ENCODE assay signal across 3 worm cellular contexts in genomic region chrII:8959081-8959480, ce11.
TF ChIP-seq lines count a peak whose summit lies in the region.

No protein-coding gene starts in this region.

TF ChIP-seq in whole organism, L1 larva, 84 proteins besides CTCF, POLR2A, EP300 and RAD21 (continued from another document and continues in another):
- TF ChIP-seq snu-23 (GFP tag; optimal IDR thresholded peaks at IDR 0.05; lab: Kevin White, UChicago) (peak; percentile 55), unc-62 (GFP tag; optimal IDR thresholded peaks at IDR 0.05; lab: Kevin White, UChicago) (no peak), grh-1 (GFP tag; IDR thresholded peaks at IDR 0.05; lab: Robert Waterston, UW) (no peak), pag-3 (tag; optimal IDR thresholded peaks at IDR 0.05; lab: Kevin White, UChicago; ENCODE audit: borderline replicate concordance, insufficient read depth) (no peak), egl-13 (tag; optimal IDR thresholded peaks at IDR 0.05; lab: Kevin White, UChicago) (no peak), vab-15 (tag; optimal IDR thresholded peaks at IDR 0.05; lab: Kevin White, UChicago) (no peak), lin-13 (GFP tag; optimal IDR thresholded peaks at IDR 0.05; lab: Kevin White, UChicago) (peak; percentile 15), nhr-90 (tag; optimal IDR thresholded peaks at IDR 0.05; lab: Kevin White, UChicago; ENCODE audit: poor library complexity) (no peak), lin-39 (tag; optimal IDR thresholded peaks at IDR 0.05; lab: Kevin White, UChicago) (no peak), hlh-4 (tag; optimal IDR thresholded peaks at IDR 0.05; lab: Kevin White, UChicago) (no peak), ztf-11 (tag; optimal IDR thresholded peaks at IDR 0.05; lab: Kevin White, UChicago) (no peak), nhr-12 (tag; optimal IDR thresholded peaks at IDR 0.05; lab: Kevin White, UChicago) (no peak), zip-4 (GFP tag; optimal IDR thresholded peaks at IDR 0.05; lab: Kevin White, UChicago) (no peak), ceh-63 (GFP tag; optimal IDR thresholded peaks at IDR 0.05; lab: Kevin White, UChicago) (no peak), unc-130 (tag; optimal IDR thresholded peaks at IDR 0.05; lab: Kevin White, UChicago) (peak; percentile 92), nhr-71 (tag; optimal IDR thresholded peaks at IDR 0.05; lab: Kevin White, UChicago) (peak; percentile 89), skn-1 (tag; optimal IDR thresholded peaks at IDR 0.05; lab: Kevin White, UChicago) (no peak), nhr-28 (tag; optimal IDR thresholded peaks at IDR 0.05; lab: Kevin White, UChicago) (no peak), pqm-1 (tag; optimal IDR thresholded peaks at IDR 0.05; lab: Kevin White, UChicago) (no peak), xbp-1 (tag; optimal IDR thresholded peaks at IDR 0.05; lab: Kevin White, UChicago) (no peak), dpl-1 (GFP tag; optimal IDR thresholded peaks at IDR 0.05; lab: Kevin White, UChicago) (peak in 1 of 3 experiments; percentile 14), sox-4 (tag; optimal IDR thresholded peaks at IDR 0.05; lab: Kevin White, UChicago) (no peak), F16B12.6 (tag; optimal IDR thresholded peaks at IDR 0.05; lab: Kevin White, UChicago) (no peak), nhr-20 (tag; optimal IDR thresholded peaks at IDR 0.05; lab: Kevin White, UChicago) (peak; percentile 53), jun-1 (tag; optimal IDR thresholded peaks at IDR 0.05; lab: Kevin White, UChicago) (no peak), unc-30 (tag; optimal IDR thresholded peaks at IDR 0.05; lab: Kevin White, UChicago) (no peak), mab-9 (GFP tag; IDR thresholded peaks at IDR 0.05; lab: Robert Waterston, UW) (no peak), rnt-1 (tag; optimal IDR thresholded peaks at IDR 0.05; lab: Kevin White, UChicago) (peak; percentile 74), lin-15B (tag; optimal IDR thresholded peaks at IDR 0.05; lab: Kevin White, UChicago) (no peak), tbx-2 (tag; optimal IDR thresholded peaks at IDR 0.05; lab: Kevin White, UChicago) (peak; percentile 35), efl-1 (optimal IDR thresholded peaks at IDR 0.05; lab: Kevin White, UChicago) (peak in 1 of 2 experiments; percentile 32), efl-1 (GFP tag; optimal IDR thresholded peaks at IDR 0.05 in 1 of 2; lab: Kevin White, UChicago) (no peak), mdl-1 (tag; optimal IDR thresholded peaks at IDR 0.05; lab: Kevin White, UChicago) (peak in 1 of 2 experiments; percentile 63), ets-5 (GFP tag; IDR thresholded peaks at IDR 0.05; lab: Robert Waterston, UW) (no peak), unc-98 (GFP tag; IDR thresholded peaks at IDR 0.05; lab: Robert Waterston, UW) (0 out of 2 replicates have a peak, but pooled peaks have one; percentile 3), C34B4.2 (tag; optimal IDR thresholded peaks at IDR 0.05; lab: Kevin White, UChicago) (no peak), tlp-1 (tag; optimal IDR thresholded peaks at IDR 0.05; lab: Kevin White, UChicago) (no peak), irx-1 (tag; optimal IDR thresholded peaks at IDR 0.05; lab: Kevin White, UChicago) (no peak), ceh-8 (GFP tag; optimal IDR thresholded peaks at IDR 0.05; lab: Kevin White, UChicago) (no peak), dsc-1 (tag; optimal IDR thresholded peaks at IDR 0.05; lab: Kevin White, UChicago) (no peak), ceh-90 (tag; optimal IDR thresholded peaks at IDR 0.05; lab: Kevin White, UChicago) (no peak), zag-1 (tag; optimal IDR thresholded peaks at IDR 0.05; lab: Kevin White, UChicago) (no peak), elt-2 (tag; optimal IDR thresholded peaks at IDR 0.05; lab: Kevin White, UChicago) (no peak), lin-14 (GFP tag; optimal IDR thresholded peaks at IDR 0.05; lab: Kevin White, UChicago) (peak; percentile 77), sup-37 (GFP tag; optimal IDR thresholded peaks at IDR 0.05; lab: Kevin White, UChicago) (no peak)

TF ChIP-seq in whole organism, L2 larva, 48 proteins besides CTCF, POLR2A, EP300 and RAD21 (continued from another document):
- TF ChIP-seq nhr-23 (tag; optimal IDR thresholded peaks at IDR 0.05; lab: Kevin White, UChicago), result no peak
- no peak for TF ChIP-seq nhr-25 (tag; optimal IDR thresholded peaks at IDR 0.05; lab: Kevin White, UChicago)
- TF ChIP-seq nhr-6 (tag; optimal IDR thresholded peaks at IDR 0.05; lab: Kevin White, UChicago), result no peak
- no peak for TF ChIP-seq nhr-10 (tag; optimal IDR thresholded peaks at IDR 0.05; lab: Kevin White, UChicago)
- TF ChIP-seq mbf-1 (tag; optimal IDR thresholded peaks at IDR 0.05; lab: Kevin White, UChicago), result no peak
- TF ChIP-seq nhr-21 (tag; optimal IDR thresholded peaks at IDR 0.05; lab: Kevin White, UChicago), result no peak
- peak; percentile 61 for TF ChIP-seq sma-9 (GFP tag; optimal IDR thresholded peaks at IDR 0.05; lab: Kevin White, UChicago)
- TF ChIP-seq sma-9 (tag; optimal IDR thresholded peaks at IDR 0.05; lab: Kevin White, UChicago), result no peak
- TF ChIP-seq skn-1 (tag; optimal IDR thresholded peaks at IDR 0.05; lab: Kevin White, UChicago), result no peak
- TF ChIP-seq elt-3 (tag; optimal IDR thresholded peaks at IDR 0.05; lab: Kevin White, UChicago), result no peak
TF ChIP-seq in whole organism, L2 larva: peak in this region for 6.

TF ChIP-seq in whole organism, L4 larva, 104 proteins besides CTCF, POLR2A, EP300 and RAD21 (continued from another document):
- TF ChIP-seq Y5F2A.4 (GFP tag; optimal IDR thresholded peaks at IDR 0.05; lab: Kevin White, UChicago) (no peak), zfp-2 (tag; optimal IDR thresholded peaks at IDR 0.05; lab: Kevin White, UChicago) (no peak), lin-15B (tag; optimal IDR thresholded peaks at IDR 0.05; lab: Kevin White, UChicago) (no peak), nhr-102 (tag; optimal IDR thresholded peaks at IDR 0.05; lab: Kevin White, UChicago) (no peak), unc-62 (GFP tag; optimal IDR thresholded peaks at IDR 0.05 in 1 of 2; lab: Kevin White, UChicago) (peak in 1 of 2 experiments; percentile 93), unc-62 (tag; optimal IDR thresholded peaks at IDR 0.05; lab: Kevin White, UChicago) (no peak), aly-2 (tag; optimal IDR thresholded peaks at IDR 0.05; lab: Kevin White, UChicago) (no peak), hlh-30 (tag; optimal IDR thresholded peaks at IDR 0.05; lab: Kevin White, UChicago; ENCODE audit: insufficient read depth) (peak; percentile 37), daf-16 (GFP tag; optimal IDR thresholded peaks at IDR 0.05; lab: Kevin White, UChicago) (peak in 1 of 2 experiments; percentile 32), daf-16 (tag; optimal IDR thresholded peaks at IDR 0.05; lab: Kevin White, UChicago) (no peak), arid-1 (GFP tag; conservative IDR thresholded peaks at IDR 0.05; lab: Robert Waterston, UW) (no peak), ctbp-1 (GFP tag; IDR thresholded peaks at IDR 0.05; lab: Robert Waterston, UW) (no peak), daf-8 (GFP tag; IDR thresholded peaks at IDR 0.05; lab: Robert Waterston, UW) (no peak), F10B5.3 (tag; optimal IDR thresholded peaks at IDR 0.05; lab: Kevin White, UChicago) (no peak), T20F7.1 (GFP tag; optimal IDR thresholded peaks at IDR 0.05; lab: Kevin White, UChicago) (no peak), daf-12 (tag; optimal IDR thresholded peaks at IDR 0.05; lab: Kevin White, UChicago) (no peak), ceh-32 (tag; optimal IDR thresholded peaks at IDR 0.05; lab: Kevin White, UChicago; ENCODE audit: poor library complexity) (no peak), lin-1 (GFP tag; IDR thresholded peaks at IDR 0.05; lab: Robert Waterston, UW) (no peak), tag-97 (GFP tag; IDR thresholded peaks at IDR 0.05; lab: Robert Waterston, UW) (no peak), aha-1 (tag; lab: Kevin White, UChicago) (peak; percentile 79), snpc-4 (tag; optimal IDR thresholded peaks at IDR 0.05; lab: Kevin White, UChicago) (no peak), hlh-11 (tag; optimal IDR thresholded peaks at IDR 0.05; lab: Kevin White, UChicago) (peak; percentile 22), vab-7 (GFP tag; IDR thresholded peaks at IDR 0.05; lab: Robert Waterston, UW) (no peak), pqm-1 (tag; optimal IDR thresholded peaks at IDR 0.05; lab: Kevin White, UChicago) (no peak), nhr-11 (tag; optimal IDR thresholded peaks at IDR 0.05; lab: Kevin White, UChicago) (peak; percentile 46), skn-1 (tag; optimal IDR thresholded peaks at IDR 0.05; lab: Kevin White, UChicago) (no peak), ztf-11 (tag; optimal IDR thresholded peaks at IDR 0.05; lab: Kevin White, UChicago) (no peak), madf-9 (GFP tag; conservative IDR thresholded peaks at IDR 0.05; lab: Robert Waterston, UW) (no peak), F44E2.7 (GFP tag; IDR thresholded peaks at IDR 0.05; lab: Robert Waterston, UW) (no peak), mdl-1 (tag; optimal IDR thresholded peaks at IDR 0.05; lab: Kevin White, UChicago) (no peak), nhr-10 (tag; optimal IDR thresholded peaks at IDR 0.05; lab: Kevin White, UChicago) (no peak), dmd-8 (GFP tag; IDR thresholded peaks at IDR 0.05; lab: Robert Waterston, UW) (no peak), madf-5 (GFP tag; IDR thresholded peaks at IDR 0.05; lab: Robert Waterston, UW) (no peak), php-3 (GFP tag; IDR thresholded peaks at IDR 0.05; lab: Robert Waterston, UW) (no peak), Y48G9A.11 (GFP tag; IDR thresholded peaks at IDR 0.05; lab: Robert Waterston, UW) (no peak), nhr-25 (tag; optimal IDR thresholded peaks at IDR 0.05; lab: Kevin White, UChicago; ENCODE audit: borderline replicate concordance, insufficient read depth) (no peak), pha-4 (GFP tag; IDR thresholded peaks at IDR 0.05; lab: Robert Waterston, UW) (no peak), pha-4 (tag; optimal IDR thresholded peaks at IDR 0.05; lab: Kevin White, UChicago) (no peak), jun-1 (tag; optimal IDR thresholded peaks at IDR 0.05; lab: Kevin White, UChicago) (no peak), saeg-2 (GFP tag; IDR thresholded peaks at IDR 0.05; lab: Robert Waterston, UW) (no peak), lsy-2 (tag; optimal IDR thresholded peaks at IDR 0.05; lab: Kevin White, UChicago) (peak in 1 of 2 experiments; percentile 13), zip-11 (GFP tag; IDR thresholded peaks at IDR 0.05; lab: Robert Waterston, UW) (no peak), egl-27 (tag; optimal IDR thresholded peaks at IDR 0.05; lab: Kevin White, UChicago) (no peak), lin-39 (tag; optimal IDR thresholded peaks at IDR 0.05; lab: Kevin White, UChicago) (no peak), nhr-42 (GFP tag; IDR thresholded peaks at IDR 0.05; lab: Robert Waterston, UW) (no peak), Y105C5A.15 (GFP tag; IDR thresholded peaks at IDR 0.05; lab: Robert Waterston, UW) (no peak), zip-2 (tag; optimal IDR thresholded peaks at IDR 0.05; lab: Kevin White, UChicago) (no peak), lin-38 (GFP tag; IDR thresholded peaks at IDR 0.05; lab: Robert Waterston, UW) (no peak), nhr-48 (tag; optimal IDR thresholded peaks at IDR 0.05; lab: Kevin White, UChicago) (no peak)
